Worm (Caenorhabditis elegans) whole organism, L1 larva: Measurements from ENCODE around the gene F15G9.1.

Source experiments
- ama-1 ChIP-seq: fragments of 150-350 bp; optimal IDR thresholded peaks from 2 replicates; lab custom pipeline; 2014
- dpl-1 ChIP-seq, 3 experiments: fragments of 150-350 bp in 2 of 3; sonication (generic microtip) in 1 of 3; optimal IDR thresholded peaks; 2 replicates each; lab custom pipeline; 2014 to 2017; ENCODE audit warnings: missing biosample characterization in 3 of 3, missing genetic modification characterization in 3 of 3, missing genetic modification reagents in 3 of 3
- nhr-19 ChIP-seq: fragments of 200-800 bp; sonication (Bioruptor generic); conservative IDR thresholded peaks from 2 replicates; pipeline ENCODE4 v1.3.6; 2022; ENCODE audit warnings: missing genetic modification characterization, missing compliant biosample characterization
- nhr-28 ChIP-seq: fragments of 150-350 bp; optimal IDR thresholded peaks from 2 replicates; lab custom pipeline; 2014; ENCODE audit warnings: missing biosample characterization, missing genetic modification characterization
- nhr-77 ChIP-seq: fragments of 150-350 bp; optimal IDR thresholded peaks from 2 replicates; lab custom pipeline; 2014; ENCODE audit warnings: missing biosample characterization, missing genetic modification characterization
- snpc-4 ChIP-seq: fragments of 150-350 bp; optimal IDR thresholded peaks from 2 replicates; lab custom pipeline; 2014; ENCODE audit warnings: missing biosample characterization, missing genetic modification characterization

DNA sequence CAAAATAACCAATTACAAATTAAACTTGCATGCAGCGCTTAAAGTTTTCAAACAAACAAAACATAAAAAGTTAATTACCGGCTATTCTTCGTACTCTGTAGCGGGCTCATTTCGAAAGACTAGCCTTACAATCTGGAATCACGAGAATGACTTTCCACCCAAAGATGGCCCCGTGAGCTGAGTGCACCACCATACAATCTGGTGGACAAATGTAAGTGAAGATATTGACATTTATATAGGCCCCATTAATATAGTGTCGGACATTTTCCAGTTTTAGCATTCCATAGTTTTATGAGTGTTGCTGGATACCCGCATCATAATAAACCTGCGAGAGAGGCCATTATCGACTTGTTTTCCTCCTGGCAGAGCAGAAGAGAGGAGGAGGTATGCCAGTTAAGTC is 48.4 kb downstream of the F15G9.1 start:
- TF ChIP-seq nhr-28 (tag; lab: Kevin White, UChicago): no peak
- no peak for TF ChIP-seq dpl-1 (GFP tag; optimal IDR thresholded peaks at IDR 0.05; lab: Kevin White, UChicago)
- TF ChIP-seq nhr-19 (GFP tag; lab: Robert Waterston, UW): no peak
- no peak for TF ChIP-seq ama-1 (lab: Kevin White, UChicago)
- no peak for TF ChIP-seq nhr-77 (tag; lab: Kevin White, UChicago)
- no peak for TF ChIP-seq snpc-4 (tag; lab: Kevin White, UChicago)
